Worm (Caenorhabditis elegans) whole organism, late embryonic: ENCODE data around the gene R10E8.3.

Source experiments
- K09A11.1 ChIP-seq: sonication (generic microtip); optimal IDR thresholded peaks from 2 replicates; lab custom pipeline; 2017; ENCODE audit warnings: antibody characterized with exemption, mild to moderate bottlenecking, missing genetic modification characterization, missing compliant biosample characterization; ENCODE audit not compliant: insufficient read depth
- T23F11.4 ChIP-seq: fragments of 200-800 bp; sonication (Bioruptor generic); optimal IDR thresholded peaks from 2 replicates; lab custom pipeline; 2018; ENCODE audit warnings: mild to moderate bottlenecking, missing genetic modification characterization, missing compliant biosample characterization
- Y22D7AL.16 ChIP-seq: sonication (generic microtip); optimal IDR thresholded peaks from 2 replicates; lab custom pipeline; 2016; ENCODE audit warnings: missing genetic modification characterization, missing compliant biosample characterization
- ama-1 ChIP-seq: fragments of 150-350 bp; optimal IDR thresholded peaks from 2 replicates; lab custom pipeline; 2014
- ceh-14 ChIP-seq: sonication (generic microtip); optimal IDR thresholded peaks from 2 replicates; lab custom pipeline; 2016; ENCODE audit warnings: missing genotype, missing genetic modification characterization, missing compliant biosample characterization
- ceh-22 ChIP-seq: sonication (generic microtip); optimal IDR thresholded peaks from 2 replicates; lab custom pipeline; 2017; ENCODE audit warnings: missing biosample characterization, missing genetic modification characterization
- ceh-30 ChIP-seq: fragments of 150-350 bp; optimal IDR thresholded peaks from 2 replicates; lab custom pipeline; 2014; ENCODE audit warnings: missing biosample characterization, missing genetic modification characterization
- ceh-31 ChIP-seq: sonication (generic microtip); optimal IDR thresholded peaks from 2 replicates; lab custom pipeline; 2016; ENCODE audit warnings: missing genetic modification characterization, missing compliant biosample characterization
- ceh-48 ChIP-seq: sonication (generic microtip); optimal IDR thresholded peaks from 2 replicates; lab custom pipeline; 2016; ENCODE audit warnings: missing genetic modification characterization, inconsistent platforms, missing compliant biosample characterization
- ceh-6 ChIP-seq: fragments of 200-800 bp; sonication (Bioruptor generic); optimal IDR thresholded peaks from 2 replicates; lab custom pipeline; 2018; ENCODE audit warnings: mild to moderate bottlenecking, missing genetic modification characterization, missing compliant biosample characterization
- dmd-4 ChIP-seq: sonication (generic microtip); optimal IDR thresholded peaks from 2 replicates; lab custom pipeline; 2016; ENCODE audit warnings: borderline replicate concordance, missing genetic modification characterization, missing compliant biosample characterization
- dve-1 ChIP-seq: sonication (generic microtip); optimal IDR thresholded peaks from 2 replicates; lab custom pipeline; 2017; ENCODE audit warnings: antibody characterized with exemption, mild to moderate bottlenecking, missing genetic modification characterization, missing compliant biosample characterization
- elt-2 ChIP-seq: sonication (generic microtip); optimal IDR thresholded peaks from 2 replicates; lab custom pipeline; 2016; ENCODE audit warnings: missing genetic modification reagents, missing genetic modification characterization, missing compliant biosample characterization
- elt-4 ChIP-seq: sonication (generic microtip); optimal IDR thresholded peaks from 2 replicates; lab custom pipeline; 2016; ENCODE audit warnings: missing genetic modification characterization, missing compliant biosample characterization
- fax-1 ChIP-seq: sonication (generic microtip); optimal IDR thresholded peaks from 2 replicates; lab custom pipeline; 2016; ENCODE audit warnings: missing genotype, missing genetic modification characterization, missing compliant biosample characterization
- gmeb-2 ChIP-seq: sonication (generic microtip); optimal IDR thresholded peaks from 2 replicates; lab custom pipeline; 2016; ENCODE audit warnings: missing genetic modification characterization, inconsistent platforms, missing compliant biosample characterization
- hlh-15 ChIP-seq: sonication (generic microtip); optimal IDR thresholded peaks from 2 replicates; lab custom pipeline; 2016; ENCODE audit warnings: missing genetic modification characterization, missing compliant biosample characterization
- hlh-6 ChIP-seq: sonication (generic microtip); optimal IDR thresholded peaks from 2 replicates; lab custom pipeline; 2016; ENCODE audit warnings: missing genotype, missing genetic modification characterization, missing compliant biosample characterization
- hlh-8 ChIP-seq: sonication (generic microtip); optimal IDR thresholded peaks from 2 replicates; lab custom pipeline; 2016; ENCODE audit warnings: missing genotype, missing genetic modification characterization, missing compliant biosample characterization
- lim-6 ChIP-seq: sonication (generic microtip); optimal IDR thresholded peaks from 2 replicates; lab custom pipeline; 2016; ENCODE audit warnings: missing genetic modification characterization, missing compliant biosample characterization
- lin-11 ChIP-seq: fragments of 200-800 bp; sonication (Bioruptor generic); optimal IDR thresholded peaks from 2 replicates; lab custom pipeline; 2018; ENCODE audit warnings: mild to moderate bottlenecking, missing genetic modification characterization, missing compliant biosample characterization
- madf-2 ChIP-seq: sonication (generic microtip); optimal IDR thresholded peaks from 2 replicates; lab custom pipeline; 2017; ENCODE audit warnings: missing genetic modification characterization, missing compliant biosample characterization
- nfya-1 ChIP-seq: sonication (generic microtip); optimal IDR thresholded peaks from 2 replicates; lab custom pipeline; 2017; ENCODE audit warnings: missing genetic modification characterization, mild to moderate bottlenecking, missing compliant biosample characterization, antibody characterized with exemption, moderate library complexity
- pha-4 ChIP-seq: fragments of 150-350 bp; optimal IDR thresholded peaks from 2 replicates; lab custom pipeline; 2018; ENCODE audit warnings: missing biosample characterization, missing genetic modification reagents, missing genetic modification characterization
- pros-1 ChIP-seq: fragments of 150-350 bp; optimal IDR thresholded peaks from 2 replicates; lab custom pipeline; 2014; ENCODE audit warnings: missing biosample characterization, missing genetic modification reagents, missing genetic modification characterization
- rnt-1 ChIP-seq: sonication (generic microtip); optimal IDR thresholded peaks from 2 replicates; lab custom pipeline; 2016; ENCODE audit warnings: missing genetic modification characterization, missing compliant biosample characterization
- sox-2 ChIP-seq: fragments of 200-800 bp; sonication (Bioruptor generic); IDR thresholded peaks from 2 replicates; pipeline ENCODE4 v1.3.6; 2022; ENCODE audit warnings: missing genetic modification reagents, missing genetic modification characterization, missing compliant biosample characterization
- tbx-7 ChIP-seq: sonication (generic microtip); optimal IDR thresholded peaks from 2 replicates; lab custom pipeline; 2016; ENCODE audit warnings: missing genotype, missing genetic modification characterization, missing compliant biosample characterization
- ttx-3 ChIP-seq: sonication (generic microtip); optimal IDR thresholded peaks from 2 replicates; lab custom pipeline; 2016; ENCODE audit warnings: missing genetic modification reagents, missing genetic modification characterization, missing compliant biosample characterization
- unc-3 ChIP-seq, 2 experiments: fragments of 200-800 bp in 1 of 2; sonication (Bioruptor generic) in 1 of 2; sonication (generic microtip) in 1 of 2; conservative IDR thresholded peaks in 1 of 2; optimal IDR thresholded peaks in 1 of 2; 2 replicates each; pipeline versions ENCODE4 v1.3.6 to Lab custom; 2016 to 2022; ENCODE audit warnings: missing compliant biosample characterization in 2 of 2, missing genetic modification characterization in 2 of 2, missing genetic modification reagents in 1 of 2
- unc-55 ChIP-seq: sonication (generic microtip); optimal IDR thresholded peaks from 2 replicates; lab custom pipeline; 2017; ENCODE audit warnings: missing biosample characterization, missing genetic modification reagents, missing genetic modification characterization

The R10E8.3 gene

ce11 chrV:18254483-18254882, 17.9 kb upstream of the R10E8.3 start, which contains the start of gene R10E8.5:
TSS of gene R10E8.5 (plus strand) at chrV:18254783.
- no peak for TF ChIP-seq fax-1 (tag; lab: Kevin White, UChicago)
- TF ChIP-seq hlh-6: no peak
- TF ChIP-seq pha-4: no peak
- TF ChIP-seq dmd-4: no peak
- no peak for TF ChIP-seq T23F11.4
- TF ChIP-seq ama-1 (lab: Kevin White, UChicago): no peak
- TF ChIP-seq ceh-6 (GFP tag; lab: Kevin White, UChicago): no peak
- TF ChIP-seq sox-2 (GFP tag; lab: Robert Waterston, UW): no peak
- TF ChIP-seq ceh-31: no peak
- no peak for TF ChIP-seq ceh-14 (tag; lab: Kevin White, UChicago)
- no peak for TF ChIP-seq pros-1 (tag; lab: Kevin White, UChicago)
- TF ChIP-seq K09A11.1 (tag; lab: Kevin White, UChicago): no peak
- TF ChIP-seq unc-55 (GFP tag; lab: Kevin White, UChicago): no peak
- no peak for TF ChIP-seq rnt-1 (tag; lab: Kevin White, UChicago)
- no peak for TF ChIP-seq ceh-30 (tag; lab: Kevin White, UChicago)
- no peak for TF ChIP-seq lin-11 (tag; lab: Kevin White, UChicago)
- no peak for TF ChIP-seq lim-6 (tag; lab: Kevin White, UChicago)
- no peak for TF ChIP-seq ttx-3 (tag; lab: Kevin White, UChicago)
- no peak for TF ChIP-seq Y22D7AL.16
- no peak for TF ChIP-seq gmeb-2 (tag; lab: Kevin White, UChicago)

ce11 chrV:18253494-18253893, 16.9 kb upstream of the R10E8.3 start, which contains the start of gene R10E8.2:
TSS of gene R10E8.2 (plus strand) at chrV:18253794.
- TF ChIP-seq hlh-8: no peak
- TF ChIP-seq hlh-15: no peak

- TF ChIP-seq hlh-8 (no peak), elt-2 (tag; lab: Kevin White, UChicago) (peak; percentile 13)
These were observed 15.7 kb upstream of the R10E8.3 start, which contains the start of gene R10E8.1 for ce11 chrV:18252239-18252638. TSS of gene R10E8.1 (minus strand) at chrV:18252416.

- TF ChIP-seq elt-2 (tag; lab: Kevin White, UChicago) (peak; percentile 7), pros-1 (tag; lab: Kevin White, UChicago) (no peak)
- TF ChIP-seq, all 69 proteins: peak for 1
These were observed 9.5 kb upstream of the R10E8.3 start for ce11 chrV:18246077-18246476.

ce11 chrV:18244408-18244807, 7.8 kb upstream of the R10E8.3 start:
- no peak for TF ChIP-seq nfya-1 (tag; lab: Kevin White, UChicago)

ce11 chrV:18243227-18243626, 6.7 kb upstream of the R10E8.3 start:
- no peak for TF ChIP-seq ttx-3 (tag; lab: Kevin White, UChicago)
- TF ChIP-seq, all 69 proteins: peak for 0

ce11 chrV:18241328-18241727, 4.8 kb upstream of the R10E8.3 start, which contains the start of gene R10E8.8:
TSS of gene R10E8.8 (minus strand) at chrV:18241670.
- TF ChIP-seq ceh-48 (tag; lab: Kevin White, UChicago) (no peak), ceh-31 (no peak)

- TF ChIP-seq unc-3 (GFP tag; conservative IDR thresholded peaks at IDR 0.05; lab: Robert Waterston, UW) (no peak), unc-3 (tag; optimal IDR thresholded peaks at IDR 0.05; lab: Kevin White, UChicago) (no peak), madf-2 (tag; lab: Kevin White, UChicago) (no peak), unc-55 (GFP tag; lab: Kevin White, UChicago) (no peak), T23F11.4 (no peak), ceh-14 (tag; lab: Kevin White, UChicago) (no peak), lin-11 (tag; lab: Kevin White, UChicago) (no peak), ceh-22 (no peak), K09A11.1 (tag; lab: Kevin White, UChicago) (no peak), ceh-30 (tag; lab: Kevin White, UChicago) (no peak), dve-1 (no peak), tbx-7 (tag; lab: Kevin White, UChicago) (no peak), nfya-1 (tag; lab: Kevin White, UChicago) (no peak), elt-4 (tag; lab: Kevin White, UChicago) (no peak)
- TF ChIP-seq, all 69 proteins: peak for 0
These were observed 756 bp downstream of the R10E8.3 start for ce11 chrV:18235808-18236207.
